Worm (Caenorhabditis elegans): ENCODE data around the gene nos-2.
A peak's percentile ranks its signal among the peaks of the same experiment; 100 is the strongest.
"Not testable (repeated sequence)": the region's sequence is repeated elsewhere in the genome, so short reads cannot be mapped to it uniquely, and the experiment has no call there.

nos-2 gene

ce11 chrII:7073537-7073913 is 8.1 kb downstream of the nos-2 start, which contains the start of gene kat-1:
Gene kat-1, plus strand, starts transcription at chrII:7073814.
- no peak for TF ChIP-seq isw-1 (GFP tag; IDR thresholded peaks at IDR 0.05)
- TF ChIP-seq nhr-85 (tag) = no peak
- no peak for TF ChIP-seq egl-27 (tag; optimal IDR thresholded peaks at IDR 0.05)
- TF ChIP-seq C34B4.2 (tag; optimal IDR thresholded peaks at IDR 0.05) = no peak
- TF ChIP-seq nhr-90 (tag; optimal IDR thresholded peaks at IDR 0.05; ENCODE audit: poor library complexity) = no peak
- no peak for TF ChIP-seq nhr-71 (tag; optimal IDR thresholded peaks at IDR 0.05)
- no peak for TF ChIP-seq mab-9 (GFP tag; IDR thresholded peaks at IDR 0.05)
- TF ChIP-seq hpl-2 (GFP tag; optimal IDR thresholded peaks at IDR 0.05) = no peak
- no peak for TF ChIP-seq lin-15B (tag; optimal IDR thresholded peaks at IDR 0.05)
- no peak for TF ChIP-seq fkh-8 (tag; optimal IDR thresholded peaks at IDR 0.05)
- no peak for TF ChIP-seq sup-37 (GFP tag; optimal IDR thresholded peaks at IDR 0.05)
- no peak for TF ChIP-seq lir-3 (tag; optimal IDR thresholded peaks at IDR 0.05; ENCODE audit: poor library complexity)
- TF ChIP-seq lsy-2 (tag; optimal IDR thresholded peaks at IDR 0.05) = no peak

- no peak for TF ChIP-seq lin-14 (GFP tag; optimal IDR thresholded peaks at IDR 0.05)
- TF ChIP-seq ets-5 (GFP tag; IDR thresholded peaks at IDR 0.05) = no peak
- no peak for TF ChIP-seq egl-13 (tag; optimal IDR thresholded peaks at IDR 0.05)
- 0 out of 2 replicates have a peak, but pooled peaks have one; percentile 5 for TF ChIP-seq grh-1 (GFP tag; IDR thresholded peaks at IDR 0.05)
- TF ChIP-seq nhr-11 (tag; optimal IDR thresholded peaks at IDR 0.05) = no peak
- no peak for TF ChIP-seq sptf-1 (tag; optimal IDR thresholded peaks at IDR 0.05)
- no peak for TF ChIP-seq efl-1 (optimal IDR thresholded peaks at IDR 0.05)
- no peak for TF ChIP-seq efl-1 (GFP tag; optimal IDR thresholded peaks at IDR 0.05 in 1 of 2)
These were observed 10.3 kb downstream of the nos-2 start, which contains the start of gene T02G5.7 for ce11 chrII:7075564-7076228. Gene T02G5.7, plus strand, starts transcription at chrII:7075614.

ce11 chrII:7084021-7084420 is 18.6 kb downstream of the nos-2 start, which contains the start of the genes T02G5.14 and T02G5.15:
Gene T02G5.14, plus strand, starts transcription at chrII:7084321.
Gene T02G5.15, plus strand, starts transcription at chrII:7084321.
- not testable (repeated sequence) for TF ChIP-seq alr-1 (tag; optimal IDR thresholded peaks at IDR 0.05; ENCODE audit: borderline replicate concordance); pax-3 (tag; optimal IDR thresholded peaks at IDR 0.05); skn-1 (tag; optimal IDR thresholded peaks at IDR 0.05)

ce11 chrII:7090085-7090484 is 24.7 kb downstream of the nos-2 start:
- TF ChIP-seq grh-1 (GFP tag; IDR thresholded peaks at IDR 0.05) (peak; percentile 96), nhr-19 (GFP tag; conservative IDR thresholded peaks at IDR 0.05) (peak; percentile 55), rnt-1 (tag; optimal IDR thresholded peaks at IDR 0.05) (peak; percentile 12), C04F5.9 (tag; optimal IDR thresholded peaks at IDR 0.05) (no peak), ceh-88 (GFP tag; IDR thresholded peaks at IDR 0.05) (peak; percentile 25; the same call in 1 of the 2 replicates), mep-1 (tag; optimal IDR thresholded peaks at IDR 0.05) (peak; percentile 42), lsy-2 (tag; optimal IDR thresholded peaks at IDR 0.05) (peak; percentile 26 to 54), blmp-1 (tag; optimal IDR thresholded peaks at IDR 0.05) (peak; percentile 12), irx-1 (tag; optimal IDR thresholded peaks at IDR 0.05) (peak; percentile 0), snu-23 (GFP tag; optimal IDR thresholded peaks at IDR 0.05) (peak; percentile 73), nhr-77 (tag; optimal IDR thresholded peaks at IDR 0.05) (no peak), nhr-90 (tag; optimal IDR thresholded peaks at IDR 0.05; ENCODE audit: poor library complexity) (peak; percentile 59), nhr-47 (tag; optimal IDR thresholded peaks at IDR 0.05) (peak; percentile 39), lin-14 (GFP tag; optimal IDR thresholded peaks at IDR 0.05) (peak; percentile 89), unc-62 (GFP tag; optimal IDR thresholded peaks at IDR 0.05) (no peak), vab-15 (tag; optimal IDR thresholded peaks at IDR 0.05) (peak; percentile 69), nhr-71 (tag; optimal IDR thresholded peaks at IDR 0.05) (peak; percentile 82), dsc-1 (tag; optimal IDR thresholded peaks at IDR 0.05) (peak; percentile 6), dpl-1 (GFP tag; optimal IDR thresholded peaks at IDR 0.05) (peak in 1 of 3 experiments; percentile 13), efl-1 (optimal IDR thresholded peaks at IDR 0.05) (peak; percentile 44), efl-1 (GFP tag; optimal IDR thresholded peaks at IDR 0.05 in 1 of 2) (no peak), zip-4 (GFP tag; optimal IDR thresholded peaks at IDR 0.05) (no peak), mdl-1 (tag; optimal IDR thresholded peaks at IDR 0.05) (peak in 1 of 2 experiments; percentile 38), fkh-10 (GFP tag; optimal IDR thresholded peaks at IDR 0.05) (no peak), elt-3 (tag; optimal IDR thresholded peaks at IDR 0.05) (peak in 1 of 6 experiments; percentile 44), pag-3 (tag; optimal IDR thresholded peaks at IDR 0.05; ENCODE audit: borderline replicate concordance, insufficient read depth) (no peak), nhr-20 (tag; optimal IDR thresholded peaks at IDR 0.05) (peak; percentile 83)

All from whole organism, L1 larva.